Fruit fly (Drosophila melanogaster): ENCODE data around the gene sas.

Gene sas

dm6 chr3R:7223972-7224464 is 61.4 kb downstream of the sas start, which contains the start of gene thw:
Gene thw, plus strand, starts transcription at chr3R:7224414.
- TF ChIP-seq CG12769 (tag; optimal IDR thresholded peaks at IDR 0.05) (peak; percentile 73), Trl (optimal IDR thresholded peaks at IDR 0.05) (peak; percentile 11 to 13), Trl (GFP tag; optimal IDR thresholded peaks at IDR 0.05) (no peak), ato (GFP tag; IDR thresholded peaks at IDR 0.05; ENCODE audit: partially characterized antibody) (no peak), zf30C (GFP tag; optimal IDR thresholded peaks at IDR 0.05) (no peak), CG3065 (GFP tag; optimal IDR thresholded peaks at IDR 0.05) (no peak), Camta (GFP tag; optimal IDR thresholded peaks at IDR 0.05) (no peak), CG16815 (GFP tag; optimal IDR thresholded peaks at IDR 0.05) (no peak), CG13287 (GFP tag; IDR thresholded peaks at IDR 0.05; ENCODE audit: partially characterized antibody) (peak; percentile 16; the same call in 1 of the 2 replicates), CG4424 (GFP tag; optimal IDR thresholded peaks at IDR 0.05) (no peak), tgo (GFP tag; IDR thresholded peaks at IDR 0.05) (no peak), CG14667 (GFP tag; IDR thresholded peaks at IDR 0.05) (no peak), crp (GFP tag; optimal IDR thresholded peaks at IDR 0.05) (peak in 1 of 2 experiments; percentile 64), mld (GFP tag; IDR thresholded peaks at IDR 0.05; ENCODE audit: partially characterized antibody) (0 out of 3 replicates have a peak, but pooled peaks have one; percentile 15), Awh (GFP tag; IDR thresholded peaks at IDR 0.05) (no peak), CG6683 (GFP tag; optimal IDR thresholded peaks at IDR 0.05) (no peak), crc (GFP tag; optimal IDR thresholded peaks at IDR 0.05) (no peak), CG7839 (tag; optimal IDR thresholded peaks at IDR 0.05) (no peak), CG6175 (GFP tag; IDR thresholded peaks at IDR 0.05) (0 out of 3 replicates have a peak, but pooled peaks have one; percentile 24), CG9797 (GFP tag; optimal IDR thresholded peaks at IDR 0.05) (no peak), Xbp1 (GFP tag; optimal IDR thresholded peaks at IDR 0.05) (no peak), pita (GFP tag; optimal IDR thresholded peaks at IDR 0.05) (no peak), CG16779 (GFP tag; IDR thresholded peaks at IDR 0.05) (no peak), CG3407 (GFP tag; optimal IDR thresholded peaks at IDR 0.05) (no peak), CG14441 (GFP tag; IDR thresholded peaks at IDR 0.05) (no peak), Ptx1 (GFP tag; IDR thresholded peaks at IDR 0.05) (no peak), Deaf1 (tag; optimal IDR thresholded peaks at IDR 0.05) (peak; percentile 94), ATbp (GFP tag; optimal IDR thresholded peaks at IDR 0.05) (peak; percentile 38), CG31365 (tag; optimal IDR thresholded peaks at IDR 0.05) (no peak), Sox102F (GFP tag; optimal IDR thresholded peaks at IDR 0.05) (no peak), CG2889 (GFP tag; IDR thresholded peaks at IDR 0.05) (no peak), Ravus (GFP tag; IDR thresholded peaks at IDR 0.05) (no peak), CG8089 (GFP tag; optimal IDR thresholded peaks at IDR 0.05) (no peak), gsb (GFP tag; IDR thresholded peaks at IDR 0.05) (no peak), CrebB (tag; optimal IDR thresholded peaks at IDR 0.05) (no peak), ewg (GFP tag; optimal IDR thresholded peaks at IDR 0.05) (no peak), CG10543 (GFP tag; optimal IDR thresholded peaks at IDR 0.05) (peak; percentile 5), Dfd (GFP tag; optimal IDR thresholded peaks at IDR 0.05) (no peak), CG3995 (GFP tag; optimal IDR thresholded peaks at IDR 0.05) (no peak), Poxn (GFP tag; IDR thresholded peaks at IDR 0.05) (no peak), CG9609 (GFP tag; optimal IDR thresholded peaks at IDR 0.05) (no peak)

Data from whole organism, embryonic.